Fruit fly (Drosophila melanogaster) whole organism, adult: ENCODE data around the gene CG5151.

Experiments
- CG11617 ChIP-seq: fragments of 200-800 bp; sonication (Bioruptor generic); optimal IDR thresholded peaks from 2 replicates; lab custom pipeline; 2017; ENCODE audit warnings: mild to moderate bottlenecking, missing biosample characterization, missing genetic modification reagents, missing genetic modification characterization
- CG12768 ChIP-seq: fragments of 200-800 bp; sonication (Bioruptor generic); optimal IDR thresholded peaks from 2 replicates; lab custom pipeline; 2017; ENCODE audit warnings: missing biosample characterization, missing genetic modification characterization, mild to moderate bottlenecking, moderate library complexity, missing genetic modification reagents
- CG14711 ChIP-seq: fragments of 200-800 bp; sonication (Bioruptor generic); optimal IDR thresholded peaks from 2 replicates; lab custom pipeline; 2018; ENCODE audit warnings: missing biosample characterization, mild to moderate bottlenecking, missing genetic modification characterization, moderate library complexity
- CG1620 ChIP-seq: fragments of 200-800 bp; sonication (Bioruptor generic); optimal IDR thresholded peaks from 2 replicates; lab custom pipeline; 2016; ENCODE audit warnings: missing biosample characterization, missing genetic modification characterization
- CG33017 ChIP-seq: fragments of 200-800 bp; sonication (Bioruptor generic); optimal IDR thresholded peaks from 2 replicates; lab custom pipeline; 2018; ENCODE audit warnings: missing biosample characterization, mild to moderate bottlenecking, missing genetic modification characterization, moderate library complexity
- CG5204 ChIP-seq: fragments of 200-800 bp; sonication (Bioruptor generic); optimal IDR thresholded peaks from 2 replicates; lab custom pipeline; 2016; ENCODE audit warnings: missing biosample characterization, missing genetic modification characterization
- CG7045 ChIP-seq: fragments of 200-800 bp; sonication (Bioruptor generic); optimal IDR thresholded peaks from 2 replicates; lab custom pipeline; 2017; ENCODE audit warnings: missing biosample characterization, mild to moderate bottlenecking, missing genetic modification characterization
- CG7101 ChIP-seq: fragments of 200-800 bp; sonication (Bioruptor generic); optimal IDR thresholded peaks from 2 replicates; lab custom pipeline; 2018; ENCODE audit warnings: missing biosample characterization, mild to moderate bottlenecking, missing genetic modification characterization, moderate library complexity
- Clk ChIP-seq: fragments of 200-800 bp; sonication (Bioruptor generic); optimal IDR thresholded peaks from 2 replicates; lab custom pipeline; 2017; ENCODE audit warnings: missing biosample characterization, missing genetic modification characterization
- Crg-1 ChIP-seq: fragments of 200-800 bp; sonication (Bioruptor generic); optimal IDR thresholded peaks from 2 replicates; lab custom pipeline; 2016; ENCODE audit warnings: missing biosample characterization, missing genetic modification characterization
- Hr96 ChIP-seq: fragments of 200-800 bp; sonication (Bioruptor generic); optimal IDR thresholded peaks from 2 replicates; lab custom pipeline; 2016; ENCODE audit warnings: missing biosample characterization, missing genetic modification characterization
- Mnt ChIP-seq: fragments of 200-800 bp; sonication (Bioruptor generic); optimal IDR thresholded peaks from 2 replicates; lab custom pipeline; 2016; ENCODE audit warnings: missing biosample characterization, mild to moderate bottlenecking, missing genetic modification characterization
- bab1 ChIP-seq: fragments of 200-800 bp; sonication (Bioruptor generic); optimal IDR thresholded peaks from 3 replicates; lab custom pipeline; 2019; ENCODE audit warnings: missing biosample characterization, mild to moderate bottlenecking, missing genetic modification characterization, moderate library complexity
- cic ChIP-seq: fragments of 200-800 bp; sonication (Bioruptor generic); optimal IDR thresholded peaks from 2 replicates; lab custom pipeline; 2017; ENCODE audit warnings: missing biosample characterization, mild to moderate bottlenecking, missing genetic modification characterization, moderate library complexity
- cnc ChIP-seq, 2 experiments: fragments of >200 bp; optimal IDR thresholded peaks; 2 replicates each; lab custom pipeline; 2017
- kay ChIP-seq: fragments of 200-800 bp; sonication (Bioruptor generic); peaks from one replicate; lab custom pipeline; 2016; ENCODE audit warnings: missing biosample characterization, missing genetic modification characterization, borderline replicate concordance
- ovo ChIP-seq: fragments of 200-800 bp; sonication (Bioruptor generic); optimal IDR thresholded peaks from 2 replicates; lab custom pipeline; 2016; ENCODE audit warnings: missing biosample characterization, missing genetic modification characterization
- pad ChIP-seq: fragments of 200-800 bp; sonication (Bioruptor generic); optimal IDR thresholded peaks from 3 replicates; lab custom pipeline; 2017; ENCODE audit warnings: missing biosample characterization, missing genetic modification characterization, mild to moderate bottlenecking, moderate library complexity, missing genetic modification reagents
- tj ChIP-seq: fragments of 200-800 bp; sonication (Bioruptor generic); optimal IDR thresholded peaks from 3 replicates; lab custom pipeline; 2017; ENCODE audit warnings: missing biosample characterization, mild to moderate bottlenecking, missing genetic modification characterization, moderate library complexity
- toe ChIP-seq: fragments of 200-800 bp; sonication (Bioruptor generic); optimal IDR thresholded peaks from 2 replicates; lab custom pipeline; 2016; ENCODE audit warnings: missing biosample characterization, missing genetic modification characterization

The CG5151 gene

DNA sequence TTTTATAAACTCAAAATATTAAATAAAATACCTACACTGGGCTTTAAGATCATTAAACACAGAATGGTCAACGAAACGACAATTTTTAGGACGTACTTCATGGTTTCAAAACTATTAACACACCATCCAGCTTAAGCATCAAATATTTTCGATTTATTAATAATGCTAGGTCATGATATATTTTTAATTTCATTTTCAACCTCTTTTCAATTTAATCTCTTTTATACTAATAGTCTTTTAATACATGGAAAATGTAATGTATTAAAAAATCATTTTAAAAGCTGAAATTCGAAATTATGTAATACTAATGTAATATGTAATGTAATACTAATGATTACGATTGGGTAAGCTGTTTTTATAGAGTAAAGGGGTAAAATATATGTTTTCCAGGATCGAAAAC lies 5.5 kb upstream of the CG5151 start, which contains the start of gene CG33796:
CG33796 (minus strand) TSS at position 101 of the 400 bp plus-strand sequence.
- TF ChIP-seq CG33017: no peak
- TF ChIP-seq CG5204 (GFP tag; lab: Kevin White, UChicago): no peak
- TF ChIP-seq Clk: no peak
- TF ChIP-seq CG7101: no peak
- TF ChIP-seq CG1620 (GFP tag; lab: Kevin White, UChicago): no peak
- TF ChIP-seq Crg-1 (GFP tag; lab: Kevin White, UChicago): no peak
- no peak for TF ChIP-seq toe (GFP tag; lab: Kevin White, UChicago)
- no peak for TF ChIP-seq cnc (optimal IDR thresholded peaks at IDR 0.05; lab: Kevin White, UChicago)
- TF ChIP-seq CG11617: no peak
- TF ChIP-seq bab1 (GFP tag; lab: Kevin White, UChicago): no peak
- no peak for TF ChIP-seq pad (GFP tag; lab: Kevin White, UChicago)
- TF ChIP-seq CG12768: no peak
- TF ChIP-seq ovo (GFP tag; lab: Kevin White, UChicago): no peak

DNA sequence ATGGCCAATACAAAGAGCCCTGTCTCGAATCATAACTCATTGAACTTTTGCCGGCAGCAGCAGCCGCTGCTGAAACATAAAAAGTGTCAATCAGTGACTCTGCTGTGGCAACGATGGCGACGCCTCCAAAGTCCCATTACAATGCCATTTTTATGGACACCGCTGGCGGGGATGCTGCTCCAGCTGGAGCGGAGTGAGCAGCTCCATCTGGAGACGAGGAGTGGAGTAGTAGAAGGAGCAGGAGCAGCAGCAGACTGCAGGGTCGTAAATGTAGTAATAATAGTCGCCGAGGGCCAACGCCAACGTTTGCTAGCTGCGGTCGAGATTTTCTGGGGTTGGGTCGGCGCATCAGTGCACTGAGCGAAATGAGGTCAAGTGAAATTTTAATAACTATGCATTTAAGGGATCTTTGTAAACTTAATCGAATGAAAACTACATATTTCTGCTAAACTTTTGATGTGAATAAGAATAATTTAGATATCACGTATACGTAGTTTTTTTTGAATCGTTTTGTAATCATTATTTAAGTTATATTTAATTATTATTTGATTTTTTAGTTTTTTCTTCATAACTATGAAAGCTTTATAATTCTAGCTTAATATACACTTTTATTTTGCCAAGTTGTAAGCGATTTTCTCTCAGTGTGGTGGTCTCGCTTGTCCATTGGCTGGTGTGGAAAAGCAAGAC lies 4.1 kb upstream of the CG5151 start:
- no peak for TF ChIP-seq Clk
- no peak for TF ChIP-seq CG12768
- no peak for TF ChIP-seq CG11617
- TF ChIP-seq CG7101: no peak
- no peak for TF ChIP-seq cic (GFP tag; lab: Kevin White, UChicago)
- TF ChIP-seq bab1 (GFP tag; lab: Kevin White, UChicago): no peak
- TF ChIP-seq CG5204 (GFP tag; lab: Kevin White, UChicago): no peak
- no peak for TF ChIP-seq tj (GFP tag; lab: Kevin White, UChicago)
- TF ChIP-seq CG14711 (tag; lab: Kevin White, UChicago): no peak
- no peak for TF ChIP-seq kay (GFP tag; lab: Kevin White, UChicago)
- TF ChIP-seq ovo (GFP tag; lab: Kevin White, UChicago): no peak

DNA sequence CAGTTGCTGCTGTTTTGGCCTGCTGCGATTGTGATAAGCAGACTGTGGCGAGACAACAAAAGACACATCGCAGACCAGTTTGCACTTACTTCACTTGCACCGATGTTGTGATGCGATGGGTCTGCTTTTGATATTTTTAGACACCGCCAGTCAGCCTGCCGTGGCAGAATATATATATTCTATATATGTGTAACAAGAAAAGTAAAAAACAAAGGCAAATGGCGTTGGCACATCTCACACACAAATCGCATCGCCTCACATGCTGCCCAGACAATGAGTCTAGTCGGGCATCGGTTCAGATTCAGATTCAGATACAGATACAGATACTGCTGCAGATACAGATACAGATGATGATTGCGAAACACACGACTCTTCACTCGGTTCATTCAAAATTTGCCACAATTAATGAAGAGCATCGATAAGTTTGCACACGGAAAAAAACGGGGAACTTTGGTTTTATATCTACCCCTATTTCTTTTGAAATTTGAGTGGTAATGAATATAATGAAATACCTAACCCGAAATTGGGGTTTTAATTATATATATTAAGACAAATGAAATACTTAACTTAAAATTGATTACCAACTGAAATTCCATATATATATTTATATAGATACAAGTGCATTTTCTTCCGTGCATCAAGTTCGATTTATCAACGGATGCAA lies 3.4 kb upstream of the CG5151 start:
- TF ChIP-seq CG33017 (no peak), Hr96 (GFP tag; lab: Kevin White, UChicago) (no peak), toe (GFP tag; lab: Kevin White, UChicago) (no peak), CG11617 (no peak), cic (GFP tag; lab: Kevin White, UChicago) (no peak), Clk (no peak), Crg-1 (GFP tag; lab: Kevin White, UChicago) (no peak), tj (GFP tag; lab: Kevin White, UChicago) (no peak), CG12768 (no peak), CG1620 (GFP tag; lab: Kevin White, UChicago) (no peak), ovo (GFP tag; lab: Kevin White, UChicago) (no peak), CG5204 (GFP tag; lab: Kevin White, UChicago) (no peak), pad (GFP tag; lab: Kevin White, UChicago) (no peak), CG7045 (GFP tag; lab: Kevin White, UChicago) (no peak), CG7101 (no peak), kay (GFP tag; lab: Kevin White, UChicago) (no peak), bab1 (GFP tag; lab: Kevin White, UChicago) (no peak)

DNA sequence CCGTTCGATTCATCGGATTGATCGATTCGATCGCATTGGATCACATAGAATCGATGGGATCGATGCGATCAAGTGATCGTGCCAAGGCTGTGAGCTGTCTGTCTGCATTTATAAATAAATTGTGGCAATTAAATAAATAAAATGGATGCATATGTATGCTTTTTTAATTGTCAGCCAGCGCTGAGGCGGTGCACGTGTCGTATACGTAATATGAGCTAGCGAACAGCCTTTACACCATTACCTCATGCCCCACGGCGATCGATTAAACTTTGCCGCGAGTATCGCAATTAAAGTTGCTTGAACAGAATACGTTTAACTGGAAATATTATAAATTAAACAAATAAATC lies 2.5 kb upstream of the CG5151 start:
- no peak for TF ChIP-seq CG12768
- no peak for TF ChIP-seq CG14711 (tag; lab: Kevin White, UChicago)
- TF ChIP-seq cnc (optimal IDR thresholded peaks at IDR 0.05; lab: Kevin White, UChicago): no peak
- TF ChIP-seq CG33017: no peak
- TF ChIP-seq toe (GFP tag; lab: Kevin White, UChicago): no peak
- no peak for TF ChIP-seq CG11617
- peak; percentile 11 for TF ChIP-seq CG5204 (GFP tag; lab: Kevin White, UChicago)
- TF ChIP-seq Clk: no peak
- TF ChIP-seq Mnt (GFP tag; lab: Kevin White, UChicago): no peak
- peak; percentile 52 for TF ChIP-seq kay (GFP tag; lab: Kevin White, UChicago)
- no peak for TF ChIP-seq pad (GFP tag; lab: Kevin White, UChicago)
- no peak for TF ChIP-seq CG1620 (GFP tag; lab: Kevin White, UChicago)
- TF ChIP-seq Hr96 (GFP tag; lab: Kevin White, UChicago): no peak
- no peak for TF ChIP-seq CG7045 (GFP tag; lab: Kevin White, UChicago)
- TF ChIP-seq ovo (GFP tag; lab: Kevin White, UChicago): no peak
- TF ChIP-seq cic (GFP tag; lab: Kevin White, UChicago): no peak
- TF ChIP-seq CG7101: no peak
- no peak for TF ChIP-seq Crg-1 (GFP tag; lab: Kevin White, UChicago)

DNA sequence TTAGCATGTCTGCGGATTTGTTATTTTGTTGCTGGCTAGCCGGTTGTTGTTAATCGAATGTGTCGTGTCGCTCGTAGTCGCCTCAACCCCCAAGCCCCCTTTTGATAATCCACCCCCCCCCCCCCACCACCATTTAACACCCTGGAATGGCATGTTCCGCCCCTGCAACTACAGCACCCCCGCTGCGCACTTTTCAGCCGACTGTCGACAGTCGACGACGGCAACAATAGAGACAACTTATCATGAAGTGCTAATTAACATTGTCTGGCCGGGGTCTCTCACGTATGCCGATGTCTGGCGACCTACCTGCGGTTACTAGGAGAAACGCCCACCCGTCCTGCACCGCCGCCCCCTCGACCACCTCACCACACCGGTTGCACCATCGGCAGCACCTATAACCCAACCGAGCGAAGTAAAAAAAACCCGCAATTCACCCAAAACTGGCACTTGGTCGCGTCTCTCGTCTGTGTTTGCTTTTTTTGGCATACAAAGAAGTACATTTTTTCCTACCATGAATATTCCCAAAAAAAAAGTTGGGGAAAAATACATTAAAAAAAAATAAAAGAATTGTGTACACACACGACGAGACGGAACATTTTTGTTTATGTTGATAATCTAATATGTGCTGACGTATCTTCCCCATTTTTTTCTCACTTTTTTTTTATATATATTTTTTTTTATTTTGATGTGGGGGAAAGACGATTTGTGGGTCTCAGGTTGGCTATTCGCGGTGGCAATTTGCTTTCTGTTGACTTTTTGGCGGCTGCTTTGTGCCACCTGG lies 1.9 kb upstream of the CG5151 start:
- TF ChIP-seq tj (GFP tag; lab: Kevin White, UChicago): peak; percentile 65
- TF ChIP-seq toe (GFP tag; lab: Kevin White, UChicago): no peak
- peak; percentile 17 for TF ChIP-seq Hr96 (GFP tag; lab: Kevin White, UChicago)
